Worm (Caenorhabditis elegans) whole organism, midembryonic: ENCODE data around the gene C54D10.10.

ENCODE experiments used
- flt-1 ChIP-seq: fragments of 200-800 bp; sonication (Bioruptor generic); IDR thresholded peaks from 2 replicates; pipeline ENCODE4 v1.3.6; 2022; ENCODE audit warnings: missing genetic modification characterization, missing compliant biosample characterization
- klf-2 ChIP-seq: fragments of 200-800 bp; sonication (Bioruptor generic); conservative IDR thresholded peaks from 2 replicates; pipeline ENCODE4 v1.3.6; 2022; ENCODE audit warnings: missing genetic modification reagents, missing genetic modification characterization, missing compliant biosample characterization

- TF ChIP-seq flt-1 (GFP tag; lab: Robert Waterston, UW) = no peak
- TF ChIP-seq klf-2 (GFP tag; lab: Robert Waterston, UW) = no peak
Observed at ce11 chrV:12415656-12416055, 34.1 kb downstream of the C54D10.10 start, which contains the start of gene cdr-2.
